Worm (Caenorhabditis elegans) whole organism, early embryonic: ENCODE data around the gene Y40B10B.1.

Experiments used
- B0310.2 ChIP-seq: sonication (generic microtip); optimal IDR thresholded peaks from 2 replicates; lab custom pipeline; 2016; ENCODE audit warnings: mild to moderate bottlenecking, missing genetic modification characterization, missing compliant biosample characterization
- F13C5.2 ChIP-seq: sonication (generic microtip); optimal IDR thresholded peaks from 2 replicates; lab custom pipeline; 2017; ENCODE audit warnings: mild to moderate bottlenecking, missing genetic modification characterization, inconsistent platforms, missing compliant biosample characterization
- aly-1 ChIP-seq: sonication (generic microtip); optimal IDR thresholded peaks from 2 replicates; lab custom pipeline; 2016; ENCODE audit warnings: missing genetic modification characterization, missing compliant biosample characterization
- ama-1 ChIP-seq: fragments of 150-350 bp; optimal IDR thresholded peaks from 2 replicates; lab custom pipeline; 2014
- ceh-13 ChIP-seq: fragments of 200-800 bp; sonication (Bioruptor generic); optimal IDR thresholded peaks from 2 replicates; lab custom pipeline; 2018; ENCODE audit warnings: mild to moderate bottlenecking, missing genetic modification characterization, missing compliant biosample characterization
- ceh-36 ChIP-seq: sonication (generic microtip); optimal IDR thresholded peaks from 2 replicates; lab custom pipeline; 2016; ENCODE audit warnings: missing genetic modification characterization, inconsistent platforms, missing compliant biosample characterization
- ets-7 ChIP-seq: sonication (generic microtip); optimal IDR thresholded peaks from 2 replicates; lab custom pipeline; 2016; ENCODE audit warnings: missing genotype, missing genetic modification characterization, missing compliant biosample characterization
- flt-1 ChIP-seq: fragments of 200-800 bp; sonication (Bioruptor generic); IDR thresholded peaks from 2 replicates; pipeline ENCODE4 v1.3.6; 2022; ENCODE audit warnings: missing genetic modification characterization, missing compliant biosample characterization
- hmbx-1 ChIP-seq: sonication (generic microtip); optimal IDR thresholded peaks from 2 replicates; lab custom pipeline; 2016; ENCODE audit warnings: mild to moderate bottlenecking, missing genetic modification characterization, missing compliant biosample characterization
- hmg-4 ChIP-seq: fragments of 200-800 bp; sonication (Bioruptor generic); optimal IDR thresholded peaks from 2 replicates; lab custom pipeline; 2018; ENCODE audit warnings: mild to moderate bottlenecking, missing genetic modification characterization, missing compliant biosample characterization
- hnd-1 ChIP-seq: sonication (generic microtip); optimal IDR thresholded peaks from 2 replicates; lab custom pipeline; 2016; ENCODE audit warnings: missing genetic modification characterization, missing compliant biosample characterization
- pes-1 ChIP-seq: fragments of 200-800 bp; sonication (Bioruptor generic); IDR thresholded peaks from 2 replicates; pipeline ENCODE4 v1.3.6; 2022; ENCODE audit warnings: missing genetic modification reagents, missing genetic modification characterization, missing compliant biosample characterization
- scrt-1 ChIP-seq: fragments of 200-800 bp; sonication (Bioruptor generic); IDR thresholded peaks from 2 replicates; pipeline ENCODE4 v1.3.6; 2022; ENCODE audit warnings: missing genetic modification characterization, missing compliant biosample characterization
- sea-1 ChIP-seq: fragments of 200-800 bp; sonication (Bioruptor generic); conservative IDR thresholded peaks from 2 replicates; pipeline ENCODE4 v1.3.6; 2022; ENCODE audit warnings: missing genetic modification characterization, missing compliant biosample characterization
- tbx-11 ChIP-seq: fragments of 200-800 bp; sonication (Bioruptor generic); IDR thresholded peaks from 2 replicates; pipeline ENCODE4 v1.3.6; 2022; ENCODE audit warnings: missing genetic modification characterization, missing compliant biosample characterization
- tbx-37 ChIP-seq: fragments of 200-800 bp; sonication (Bioruptor generic); conservative IDR thresholded peaks from 2 replicates; pipeline ENCODE4 v1.3.6; 2022; ENCODE audit warnings: missing genetic modification reagents, missing genetic modification characterization, missing compliant biosample characterization
- tra-4 ChIP-seq: sonication (generic microtip); optimal IDR thresholded peaks from 2 replicates; lab custom pipeline; 2017; ENCODE audit warnings: missing genetic modification characterization, missing compliant biosample characterization

Y40B10B.1 gene

ce11 chrV:1961453-1961852 is at the start of gene Y40B10B.1:
Gene Y40B10B.1 (minus strand): TSS chrV:1961553.
- TF ChIP-seq flt-1 (no peak), hnd-1 (tag; lab: Kevin White, UChicago) (no peak), F13C5.2 (no peak), ceh-36 (no peak), B0310.2 (no peak), hmbx-1 (tag; lab: Kevin White, UChicago) (no peak), tra-4 (tag; lab: Kevin White, UChicago) (no peak), tbx-37 (GFP tag; lab: Robert Waterston, UW) (no peak), ama-1 (lab: Kevin White, UChicago) (no peak), pes-1 (GFP tag; lab: Robert Waterston, UW) (no peak), ets-7 (no peak), scrt-1 (GFP tag; lab: Robert Waterston, UW) (no peak), ceh-13 (GFP tag; lab: Kevin White, UChicago) (no peak), sea-1 (GFP tag; lab: Robert Waterston, UW) (no peak), aly-1 (no peak), hmg-4 (GFP tag; lab: Kevin White, UChicago) (no peak), tbx-11 (GFP tag; lab: Robert Waterston, UW) (no peak)

- TF ChIP-seq scrt-1 (GFP tag; lab: Robert Waterston, UW) (no peak), aly-1 (no peak), pes-1 (GFP tag; lab: Robert Waterston, UW) (no peak), ama-1 (lab: Kevin White, UChicago) (no peak), hmg-4 (GFP tag; lab: Kevin White, UChicago) (no peak), ceh-13 (GFP tag; lab: Kevin White, UChicago) (no peak), F13C5.2 (no peak), tra-4 (tag; lab: Kevin White, UChicago) (no peak), hnd-1 (tag; lab: Kevin White, UChicago) (no peak), tbx-37 (GFP tag; lab: Robert Waterston, UW) (no peak), sea-1 (GFP tag; lab: Robert Waterston, UW) (no peak), ceh-36 (no peak), B0310.2 (no peak), ets-7 (no peak), flt-1 (no peak), tbx-11 (GFP tag; lab: Robert Waterston, UW) (no peak), hmbx-1 (tag; lab: Kevin White, UChicago) (no peak)
Observed at ce11 chrV:2008412-2008811, 47.1 kb upstream of the Y40B10B.1 start.

- TF ChIP-seq sea-1 (GFP tag; lab: Robert Waterston, UW) (no peak), F13C5.2 (no peak), hmg-4 (GFP tag; lab: Kevin White, UChicago) (no peak), tbx-11 (GFP tag; lab: Robert Waterston, UW) (no peak), scrt-1 (GFP tag; lab: Robert Waterston, UW) (no peak), tbx-37 (GFP tag; lab: Robert Waterston, UW) (no peak)
Observed at ce11 chrV:2004659-2005058, 43.3 kb upstream of the Y40B10B.1 start, which contains the start of gene cysl-4. Gene cysl-4 (plus strand): TSS chrV:2004959.

- TF ChIP-seq ama-1 (lab: Kevin White, UChicago) (no peak), hmbx-1 (tag; lab: Kevin White, UChicago) (no peak), hnd-1 (tag; lab: Kevin White, UChicago) (no peak), hmg-4 (GFP tag; lab: Kevin White, UChicago) (no peak), aly-1 (no peak), sea-1 (GFP tag; lab: Robert Waterston, UW) (no peak), ceh-36 (no peak), tbx-37 (GFP tag; lab: Robert Waterston, UW) (no peak), ceh-13 (GFP tag; lab: Kevin White, UChicago) (no peak), F13C5.2 (no peak), flt-1 (no peak), scrt-1 (GFP tag; lab: Robert Waterston, UW) (no peak)
Observed at ce11 chrV:2004229-2004628, 42.9 kb upstream of the Y40B10B.1 start, which contains the start of gene clec-206. Gene clec-206 (minus strand): TSS chrV:2004329.

- TF ChIP-seq ets-7 (no peak), ceh-13 (GFP tag; lab: Kevin White, UChicago) (no peak), aly-1 (no peak), B0310.2 (no peak), hnd-1 (tag; lab: Kevin White, UChicago) (no peak), ama-1 (lab: Kevin White, UChicago) (no peak), hmbx-1 (tag; lab: Kevin White, UChicago) (no peak), tbx-11 (GFP tag; lab: Robert Waterston, UW) (no peak), F13C5.2 (no peak), ceh-36 (no peak), pes-1 (GFP tag; lab: Robert Waterston, UW) (no peak), hmg-4 (GFP tag; lab: Kevin White, UChicago) (no peak)
Observed at ce11 chrV:1999531-2000094, 38.3 kb upstream of the Y40B10B.1 start, which contains the start of gene alh-5. Gene alh-5 (minus strand): TSS chrV:1999581.

- no peak for TF ChIP-seq tbx-37 (GFP tag; lab: Robert Waterston, UW)
- no peak for TF ChIP-seq hmbx-1 (tag; lab: Kevin White, UChicago)
- no peak for TF ChIP-seq ceh-13 (GFP tag; lab: Kevin White, UChicago)
- no peak for TF ChIP-seq F13C5.2
- TF ChIP-seq scrt-1 (GFP tag; lab: Robert Waterston, UW), result no peak
- no peak for TF ChIP-seq flt-1
- no peak for TF ChIP-seq ets-7
- TF ChIP-seq B0310.2, result no peak
- no peak for TF ChIP-seq tbx-11 (GFP tag; lab: Robert Waterston, UW)
- TF ChIP-seq aly-1, result no peak
- TF ChIP-seq ceh-36, result no peak
- TF ChIP-seq sea-1 (GFP tag; lab: Robert Waterston, UW), result no peak
- no peak for TF ChIP-seq pes-1 (GFP tag; lab: Robert Waterston, UW)
- no peak for TF ChIP-seq ama-1 (lab: Kevin White, UChicago)
- TF ChIP-seq hnd-1 (tag; lab: Kevin White, UChicago), result no peak
- no peak for TF ChIP-seq tra-4 (tag; lab: Kevin White, UChicago)
Observed at ce11 chrV:1998358-1998757, 37.0 kb upstream of the Y40B10B.1 start.

- TF ChIP-seq pes-1 (GFP tag; lab: Robert Waterston, UW), result no peak
- no peak for TF ChIP-seq ceh-13 (GFP tag; lab: Kevin White, UChicago)
- TF ChIP-seq tbx-11 (GFP tag; lab: Robert Waterston, UW), result no peak
- TF ChIP-seq aly-1, result no peak
- TF ChIP-seq ama-1 (lab: Kevin White, UChicago), result no peak
- no peak for TF ChIP-seq ceh-36
- TF ChIP-seq hnd-1 (tag; lab: Kevin White, UChicago), result no peak
- no peak for TF ChIP-seq sea-1 (GFP tag; lab: Robert Waterston, UW)
- no peak for TF ChIP-seq B0310.2
Observed at ce11 chrV:1992515-1992968, 31.2 kb upstream of the Y40B10B.1 start, which contains the start of gene tnt-4. Gene tnt-4 (minus strand): TSS chrV:1992918.
